Fruit fly (Drosophila melanogaster): Measurements from ENCODE around the gene CkIIalpha-i1.

Gene CkIIalpha-i1

DNA sequence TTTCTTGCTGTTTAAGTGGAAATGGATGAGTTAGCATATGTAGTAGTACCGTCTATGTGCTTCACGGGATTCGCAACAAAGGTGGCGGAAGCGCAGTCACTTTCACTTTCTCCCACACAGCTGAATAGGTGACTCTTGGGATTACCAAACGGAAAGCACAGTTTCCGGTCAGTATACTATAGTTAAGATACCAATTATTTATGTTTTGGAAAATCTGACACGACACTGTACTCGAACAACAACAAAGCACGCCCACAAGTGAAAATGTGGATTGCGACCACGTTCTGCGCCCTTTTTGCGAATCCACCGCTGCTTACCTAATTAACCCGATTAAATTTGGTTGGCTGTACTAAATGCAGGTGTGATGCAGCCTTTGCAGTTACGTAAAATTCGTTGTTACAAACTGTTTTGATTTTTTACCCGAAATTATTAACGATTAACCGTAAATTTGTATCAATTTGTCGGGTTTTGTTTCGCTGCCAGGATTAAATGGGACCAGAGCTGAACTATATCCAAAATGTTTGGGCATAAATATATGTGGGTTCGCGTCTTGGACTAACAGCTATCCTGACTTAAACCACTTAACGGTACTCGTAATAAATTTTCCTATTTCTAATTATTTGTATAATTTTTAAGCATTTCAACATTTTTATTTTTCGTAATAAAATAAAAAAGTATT lies 18.2 kb downstream of the CkIIalpha-i1 start, which contains the start of gene CG18081 (continued):
- no peak for TF ChIP-seq CG15601 (tag; optimal IDR thresholded peaks at IDR 0.05)
- no peak for TF ChIP-seq Ada2b (GFP tag; IDR thresholded peaks at IDR 0.05)
- TF ChIP-seq CG9437 (GFP tag; optimal IDR thresholded peaks at IDR 0.05), result peak; percentile 84
- no peak for TF ChIP-seq CG32767 (GFP tag; IDR thresholded peaks at IDR 0.05)
- no peak for TF ChIP-seq Atf6 (GFP tag; IDR thresholded peaks at IDR 0.05)
- no peak for TF ChIP-seq gce (GFP tag; IDR thresholded peaks at IDR 0.05)
- peak; percentile 29 for TF ChIP-seq CTCF (GFP tag; optimal IDR thresholded peaks at IDR 0.05)
- peak; percentile 15 for TF ChIP-seq dm (GFP tag; optimal IDR thresholded peaks at IDR 0.05)
- TF ChIP-seq Lim3 (GFP tag; IDR thresholded peaks at IDR 0.05), result no peak
- TF ChIP-seq corto (GFP tag; optimal IDR thresholded peaks at IDR 0.05), result no peak
- TF ChIP-seq phol (tag; optimal IDR thresholded peaks at IDR 0.05), result peak; percentile 25
- no peak for TF ChIP-seq Chrac-16 (GFP tag; optimal IDR thresholded peaks at IDR 0.05)
- TF ChIP-seq CG12769 (tag; optimal IDR thresholded peaks at IDR 0.05), result no peak
- no peak for TF ChIP-seq fd3F (GFP tag; optimal IDR thresholded peaks at IDR 0.05)
- no peak for TF ChIP-seq CG32532 (GFP tag; IDR thresholded peaks at IDR 0.05)
- no peak for TF ChIP-seq CG15011 (GFP tag; optimal IDR thresholded peaks at IDR 0.05)
- TF ChIP-seq CG11504 (tag; optimal IDR thresholded peaks at IDR 0.05), result peak; percentile 35
- TF ChIP-seq Gug (GFP tag; IDR thresholded peaks at IDR 0.05), result no peak
- no peak for TF ChIP-seq hkb (optimal IDR thresholded peaks at IDR 0.05)
- no peak for TF ChIP-seq hkb (GFP tag; IDR thresholded peaks at IDR 0.05)
- TF ChIP-seq CG10462 (GFP tag; optimal IDR thresholded peaks at IDR 0.05), result peak; percentile 20
- TF ChIP-seq CG1832 (GFP tag; optimal IDR thresholded peaks at IDR 0.05), result no peak
- TF ChIP-seq pita (GFP tag; optimal IDR thresholded peaks at IDR 0.05), result peak; percentile 69
- no peak for TF ChIP-seq CG6654 (GFP tag; optimal IDR thresholded peaks at IDR 0.05)

DNA sequence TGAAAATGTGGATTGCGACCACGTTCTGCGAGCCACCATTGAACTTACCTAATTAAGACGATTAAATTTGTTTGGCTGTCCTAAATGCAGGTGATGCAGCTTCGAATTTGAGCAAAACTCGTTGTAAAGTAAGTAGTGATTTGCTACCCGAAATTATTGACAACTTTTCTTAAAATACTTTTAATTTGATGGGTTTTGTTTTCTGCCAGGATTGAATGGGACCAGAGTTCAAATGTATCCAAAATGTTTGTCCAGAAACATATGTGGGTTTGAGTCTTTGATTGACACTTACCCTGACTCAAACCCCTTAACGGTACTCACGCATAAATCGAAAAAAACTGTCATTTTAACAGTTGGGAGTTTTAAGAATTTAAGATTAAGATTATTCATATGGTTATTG lies 20.4 kb downstream of the CkIIalpha-i1 start, which contains the start of gene CG15715:
TSS of gene CG15715 (minus strand) at position 274 of the 400 bp plus-strand sequence.
- TF ChIP-seq CG2120 (GFP tag; optimal IDR thresholded peaks at IDR 0.05) (peak; percentile 23), YL-1 (GFP tag; optimal IDR thresholded peaks at IDR 0.05) (peak; percentile 48), Bgb (GFP tag; IDR thresholded peaks at IDR 0.05; ENCODE audit: partially characterized antibody) (peak; percentile 36; the same call in 1 of the 2 replicates), Med (GFP tag) (peak; percentile 88), CG33213 (GFP tag; optimal IDR thresholded peaks at IDR 0.05) (peak; percentile 81), pho (GFP tag; optimal IDR thresholded peaks at IDR 0.05) (peak; percentile 9), lbe (GFP tag; optimal IDR thresholded peaks at IDR 0.05) (no peak), CG17385 (GFP tag; optimal IDR thresholded peaks at IDR 0.05) (no peak), CG8089 (GFP tag; optimal IDR thresholded peaks at IDR 0.05) (peak; percentile 71), Lhr (GFP tag; optimal IDR thresholded peaks at IDR 0.05) (peak; percentile 85), Scr (GFP tag; IDR thresholded peaks at IDR 0.05; ENCODE audit: partially characterized antibody) (peak; percentile 30; the same call in 1 of the 2 replicates), Fer1 (GFP tag; optimal IDR thresholded peaks at IDR 0.05) (no peak), CG42726 (GFP tag; IDR thresholded peaks at IDR 0.05; ENCODE audit: partially characterized antibody) (peak; percentile 30; the same call in 1 of the 2 replicates), B-H1 (GFP tag; IDR thresholded peaks at IDR 0.05) (no peak), gfzf (GFP tag; optimal IDR thresholded peaks at IDR 0.05) (peak; percentile 95), CG14860 (GFP tag; IDR thresholded peaks at IDR 0.05; ENCODE audit: partially characterized antibody) (no peak), CG17186 (GFP tag; optimal IDR thresholded peaks at IDR 0.05) (peak; percentile 5), Ptx1 (GFP tag; IDR thresholded peaks at IDR 0.05) (no peak), crp (GFP tag; optimal IDR thresholded peaks at IDR 0.05) (peak in 1 of 2 experiments; percentile 82), Myb (GFP tag; optimal IDR thresholded peaks at IDR 0.05) (peak; percentile 97), stwl (tag; optimal IDR thresholded peaks at IDR 0.05) (peak; percentile 94), CG9437 (GFP tag; optimal IDR thresholded peaks at IDR 0.05) (peak; percentile 80), Lpt (GFP tag; optimal IDR thresholded peaks at IDR 0.05) (no peak), CG30020 (tag; optimal IDR thresholded peaks at IDR 0.05) (peak; percentile 37), CG15269 (tag; optimal IDR thresholded peaks at IDR 0.05) (no peak), CG8924 (tag; optimal IDR thresholded peaks at IDR 0.05) (peak; percentile 9), E2f2 (GFP tag; IDR thresholded peaks at IDR 0.05) (peak; percentile 44; the same call in 1 of the 2 replicates), tx (GFP tag; optimal IDR thresholded peaks at IDR 0.05) (no peak)
